Fruit fly (Drosophila melanogaster) whole organism, embryonic: ENCODE data around the gene CG8837.

Experiments
- Atf3 ChIP-seq: fragments of 200-800 bp; sonication (Bioruptor generic); optimal IDR thresholded peaks from 3 replicates; lab custom pipeline; 2016; ENCODE audit warnings: missing biosample characterization, missing genetic modification characterization
- BEAF-32 ChIP-seq: fragments of 200-800 bp; sonication (Bioruptor generic); optimal IDR thresholded peaks from 3 replicates; lab custom pipeline; 2017; ENCODE audit warnings: missing biosample characterization, missing genetic modification characterization, mild to moderate bottlenecking, moderate library complexity, missing genetic modification reagents
- CG10321 ChIP-seq: fragments of 200-800 bp; sonication (Bioruptor generic); IDR thresholded peaks from 2 replicates; pipeline ENCODE4 v1.3.6; 2022; ENCODE audit warnings: missing biosample characterization, missing genetic modification characterization
- CG11696 ChIP-seq: fragments of 200-800 bp; sonication (Bioruptor generic); IDR thresholded peaks from 2 replicates; pipeline ENCODE4 v1.3.6; 2022; ENCODE audit warnings: missing biosample characterization, missing genetic modification characterization
- CG12155 ChIP-seq: fragments of 200-800 bp; sonication (Bioruptor generic); optimal IDR thresholded peaks from 3 replicates; lab custom pipeline; 2016; ENCODE audit warnings: missing biosample characterization, missing genetic modification characterization
- CG12236 ChIP-seq: fragments of 200-800 bp; sonication (Bioruptor generic); optimal IDR thresholded peaks from 2 replicates; lab custom pipeline; 2016; ENCODE audit warnings: missing biosample characterization, missing genetic modification characterization
- CG12942 ChIP-seq: fragments of 200-800 bp; sonication (Bioruptor generic); optimal IDR thresholded peaks from 3 replicates; lab custom pipeline; 2016; ENCODE audit warnings: missing biosample characterization, missing genetic modification characterization
- CG13624 ChIP-seq: fragments of 200-800 bp; sonication (Bioruptor generic); optimal IDR thresholded peaks from 2 replicates; lab custom pipeline; 2016; ENCODE audit warnings: missing biosample characterization, missing genetic modification characterization
- CG16779 ChIP-seq: fragments of 200-800 bp; sonication (Bioruptor generic); IDR thresholded peaks from 2 replicates; pipeline ENCODE4 v1.3.6; 2022; ENCODE audit warnings: missing biosample characterization, missing genetic modification characterization
- CG1792 ChIP-seq: fragments of 200-800 bp; sonication (Bioruptor generic); optimal IDR thresholded peaks from 2 replicates; lab custom pipeline; 2016; ENCODE audit warnings: missing biosample characterization, missing genetic modification characterization
- CG30020 ChIP-seq: fragments of 200-800 bp; optimal IDR thresholded peaks from 2 replicates; lab custom pipeline; 2019; ENCODE audit warnings: missing biosample characterization, mild to moderate bottlenecking, missing genetic modification characterization, moderate library complexity
- CG30403 ChIP-seq: fragments of 200-800 bp; sonication (Bioruptor generic); optimal IDR thresholded peaks from 3 replicates; lab custom pipeline; 2016; ENCODE audit warnings: missing biosample characterization, missing genetic modification characterization
- CG31441 ChIP-seq: fragments of 200-800 bp; sonication (Bioruptor generic); IDR thresholded peaks from 2 replicates; pipeline ENCODE4 v1.3.6; 2022; ENCODE audit warnings: missing biosample characterization, missing genetic modification characterization
- CG3163 ChIP-seq: fragments of 200-800 bp; sonication (Bioruptor generic); optimal IDR thresholded peaks from 3 replicates; lab custom pipeline; 2016; ENCODE audit warnings: missing biosample characterization, missing genetic modification characterization
- CG32532 ChIP-seq: fragments of 200-800 bp; sonication (Bioruptor generic); IDR thresholded peaks from 2 replicates; pipeline ENCODE4 v1.3.6; 2022; ENCODE audit warnings: missing biosample characterization, missing genetic modification characterization
- CG3281 ChIP-seq: fragments of 200-800 bp; sonication (Bioruptor generic); optimal IDR thresholded peaks from 3 replicates; lab custom pipeline; 2017; ENCODE audit warnings: missing biosample characterization, mild to moderate bottlenecking, missing genetic modification characterization
- CG33213 ChIP-seq: fragments of 200-800 bp; sonication (Bioruptor generic); optimal IDR thresholded peaks from 3 replicates; lab custom pipeline; 2016; ENCODE audit warnings: missing biosample characterization, missing genetic modification characterization
- CG34376 ChIP-seq: fragments of 200-800 bp; sonication (Bioruptor generic); optimal IDR thresholded peaks from 2 replicates; lab custom pipeline; 2018; ENCODE audit warnings: missing biosample characterization, mild to moderate bottlenecking, missing genetic modification characterization
- CG7357 ChIP-seq: fragments of 200-800 bp; sonication (Bioruptor generic); IDR thresholded peaks from 3 replicates; pipeline ENCODE4 v1.3.6; 2022; ENCODE audit warnings: missing biosample characterization, missing genetic modification characterization
- CG7556 ChIP-seq: fragments of 200-800 bp; sonication (Bioruptor generic); optimal IDR thresholded peaks from 2 replicates; lab custom pipeline; 2017; ENCODE audit warnings: missing biosample characterization, mild to moderate bottlenecking, missing genetic modification characterization
- CG7987 ChIP-seq: fragments of 200-800 bp; sonication (Bioruptor generic); optimal IDR thresholded peaks from 2 replicates; lab custom pipeline; 2018; ENCODE audit warnings: missing biosample characterization, mild to moderate bottlenecking, missing genetic modification characterization, moderate library complexity
- Doc3 ChIP-seq: fragments of 200-800 bp; sonication (Bioruptor generic); IDR thresholded peaks from 3 replicates; pipeline ENCODE4 v1.3.6; 2022; ENCODE audit warnings: missing biosample characterization, missing genetic modification characterization; ENCODE audit not compliant: partially characterized antibody
- ERR ChIP-seq: fragments of 200-800 bp; sonication (Bioruptor generic); optimal IDR thresholded peaks from 2 replicates; lab custom pipeline; 2016; ENCODE audit warnings: missing biosample characterization, missing genetic modification characterization
- Fer2 ChIP-seq: fragments of 200-800 bp; sonication (Bioruptor generic); optimal IDR thresholded peaks from 2 replicates; lab custom pipeline; 2018; ENCODE audit warnings: missing biosample characterization, mild to moderate bottlenecking, missing genetic modification characterization, moderate library complexity
- H15 ChIP-seq: fragments of 200-800 bp; sonication (Bioruptor generic); IDR thresholded peaks from 3 replicates; pipeline ENCODE4 v1.3.6; 2022; ENCODE audit warnings: missing biosample characterization, missing genetic modification characterization
- HLH3B ChIP-seq: fragments of 200-800 bp; sonication (Bioruptor generic); IDR thresholded peaks from 2 replicates; pipeline ENCODE4 v1.3.6; 2022; ENCODE audit warnings: missing biosample characterization, missing genetic modification characterization
- Hr78 ChIP-seq, 2 experiments: fragments of 200-800 bp in 1 of 2; fragments of >200 bp in 1 of 2; sonication (Bioruptor generic) in 1 of 2; optimal IDR thresholded peaks; 2 replicates each; lab custom pipeline; 2017 to 2019; ENCODE audit warnings: missing biosample characterization in 2 of 2, missing genetic modification characterization in 2 of 2, mild to moderate bottlenecking in 1 of 2, moderate library complexity in 1 of 2
- Med ChIP-seq: fragments of 200-800 bp; sonication (Bioruptor generic); peaks from one replicate; lab custom pipeline; 2016; ENCODE audit warnings: missing biosample characterization, missing genetic modification characterization, mild to moderate bottlenecking, inconsistent platforms, moderate library complexity
- Mrtf ChIP-seq: fragments of 200-800 bp; sonication (Bioruptor generic); IDR thresholded peaks from 3 replicates; pipeline ENCODE4 v1.3.6; 2022; ENCODE audit warnings: missing biosample characterization, missing genetic modification characterization
- NK7.1 ChIP-seq: fragments of 200-800 bp; sonication (Bioruptor generic); optimal IDR thresholded peaks from 3 replicates; lab custom pipeline; 2016; ENCODE audit warnings: missing biosample characterization, missing genetic modification characterization
- NfI ChIP-seq: fragments of 200-800 bp; sonication (Bioruptor generic); optimal IDR thresholded peaks from 3 replicates; lab custom pipeline; 2018; ENCODE audit warnings: missing biosample characterization, mild to moderate bottlenecking, missing genetic modification characterization, moderate library complexity
- Ptx1 ChIP-seq: fragments of 200-800 bp; sonication (Bioruptor generic); IDR thresholded peaks from 2 replicates; pipeline ENCODE4 v1.3.6; 2022; ENCODE audit warnings: missing biosample characterization, missing genetic modification characterization
- Rfx ChIP-seq: fragments of 200-800 bp; sonication (Bioruptor generic); IDR thresholded peaks from 2 replicates; pipeline ENCODE4 v1.3.6; 2022; ENCODE audit warnings: missing biosample characterization, missing genetic modification characterization
- Tbp ChIP-seq: fragments of >200 bp; optimal IDR thresholded peaks from 2 replicates; lab custom pipeline; 2018; ENCODE audit warnings: missing biosample characterization, missing genetic modification characterization
- bigmax ChIP-seq: fragments of 200-800 bp; sonication (Bioruptor generic); optimal IDR thresholded peaks from 2 replicates; lab custom pipeline; 2018; ENCODE audit warnings: missing biosample characterization, mild to moderate bottlenecking, missing genetic modification characterization
- fru ChIP-seq: fragments of >200 bp; optimal IDR thresholded peaks from 2 replicates; lab custom pipeline; 2017
- gem ChIP-seq: fragments of 200-800 bp; sonication (Bioruptor generic); optimal IDR thresholded peaks from 2 replicates; lab custom pipeline; 2019; ENCODE audit warnings: missing biosample characterization, mild to moderate bottlenecking, missing genetic modification characterization, moderate library complexity
- gsb ChIP-seq: fragments of 200-800 bp; sonication (Bioruptor generic); IDR thresholded peaks from 2 replicates; pipeline ENCODE4 v1.3.6; 2022; ENCODE audit warnings: missing biosample characterization, missing genetic modification characterization
- jing ChIP-seq: fragments of 200-800 bp; sonication (Bioruptor generic); optimal IDR thresholded peaks from 2 replicates; lab custom pipeline; 2018; ENCODE audit warnings: missing biosample characterization, mild to moderate bottlenecking, missing genetic modification characterization
- jumu ChIP-seq: fragments of 200-800 bp; sonication (Bioruptor generic); optimal IDR thresholded peaks from 3 replicates; lab custom pipeline; 2016; ENCODE audit warnings: missing biosample characterization, missing genetic modification characterization
- maf-S ChIP-seq: fragments of 200-800 bp; sonication (Bioruptor generic); optimal IDR thresholded peaks from 2 replicates; lab custom pipeline; 2016; ENCODE audit warnings: missing biosample characterization, missing genetic modification characterization
- org-1 ChIP-seq: fragments of 200-800 bp; sonication (Bioruptor generic); optimal IDR thresholded peaks from 2 replicates; lab custom pipeline; 2017; ENCODE audit warnings: missing biosample characterization, missing genetic modification characterization
- p53 ChIP-seq: fragments of 200-800 bp; sonication (Bioruptor generic); optimal IDR thresholded peaks from 2 replicates; lab custom pipeline; 2016; ENCODE audit warnings: missing biosample characterization, missing genetic modification characterization
- prd ChIP-seq, 3 experiments: fragments of >200 bp in 2 of 3; fragments of 200-800 bp in 1 of 3; sonication (Bioruptor generic) in 1 of 3; optimal IDR thresholded peaks in 2 of 3; IDR thresholded peaks in 1 of 3; 2 replicates in 2 of 3; 3 replicates in 1 of 3; pipeline versions ENCODE4 v1.3.6 to Lab custom; 2017 to 2022; ENCODE audit warnings: missing biosample characterization in 1 of 3, missing genetic modification characterization in 1 of 3
- run ChIP-seq: fragments of 200-800 bp; sonication (Bioruptor generic); optimal IDR thresholded peaks from 3 replicates; lab custom pipeline; 2018; ENCODE audit warnings: missing biosample characterization, mild to moderate bottlenecking, missing genetic modification characterization
- sna ChIP-seq: fragments of 200-800 bp; sonication (Bioruptor generic); IDR thresholded peaks from 2 replicates; pipeline ENCODE4 v1.3.6; 2022; ENCODE audit warnings: missing biosample characterization, missing genetic modification characterization; ENCODE audit not compliant: partially characterized antibody
- stwl ChIP-seq: fragments of 200-800 bp; sonication (Bioruptor generic); optimal IDR thresholded peaks from 3 replicates; lab custom pipeline; 2018; ENCODE audit warnings: missing biosample characterization, mild to moderate bottlenecking, missing genetic modification characterization, moderate library complexity
- tap ChIP-seq: fragments of 200-800 bp; optimal IDR thresholded peaks from 3 replicates; lab custom pipeline; 2019; ENCODE audit warnings: missing biosample characterization, mild to moderate bottlenecking, missing genetic modification characterization, moderate library complexity
- toy ChIP-seq: fragments of 200-800 bp; sonication (Bioruptor generic); IDR thresholded peaks from 2 replicates; pipeline ENCODE4 v1.3.6; 2022; ENCODE audit warnings: missing biosample characterization, missing genetic modification characterization
- usp ChIP-seq: fragments of >200 bp; optimal IDR thresholded peaks from 2 replicates; lab custom pipeline; 2017; ENCODE audit warnings: missing biosample characterization, missing genetic modification characterization
- wek ChIP-seq: fragments of 200-800 bp; sonication (Bioruptor generic); optimal IDR thresholded peaks from 3 replicates; lab custom pipeline; 2018; ENCODE audit warnings: missing biosample characterization, mild to moderate bottlenecking, missing genetic modification characterization, moderate library complexity
- zen ChIP-seq: fragments of 200-800 bp; sonication (Bioruptor generic); optimal IDR thresholded peaks from 3 replicates; lab custom pipeline; 2018; ENCODE audit warnings: missing biosample characterization, mild to moderate bottlenecking, missing genetic modification characterization, moderate library complexity

CG8837 gene

dm6 chr2L:3356193-3356645, 36.2 kb downstream of the CG8837 start (continued):
- no peak for TF ChIP-seq HLH3B
- no peak for TF ChIP-seq BEAF-32 (GFP tag; lab: Kevin White, UChicago)
- no peak for TF ChIP-seq Doc3 (GFP tag; lab: Robert Waterston, UW)
- TF ChIP-seq zen (tag; lab: Kevin White, UChicago) = no peak
- TF ChIP-seq fru (lab: Kevin White, UChicago) = no peak
- TF ChIP-seq gem (tag; lab: Kevin White, UChicago) = no peak
- TF ChIP-seq CG31441 = no peak
- no peak for TF ChIP-seq CG12236 (GFP tag; lab: Kevin White, UChicago)
- no peak for TF ChIP-seq NK7.1 (GFP tag; lab: Kevin White, UChicago)
- TF ChIP-seq gsb (GFP tag; lab: Robert Waterston, UW) = no peak
- no peak for TF ChIP-seq CG11696
- no peak for TF ChIP-seq CG12155 (GFP tag; lab: Kevin White, UChicago)
- TF ChIP-seq CG1792 (GFP tag; lab: Kevin White, UChicago) = peak; percentile 3
- TF ChIP-seq Rfx = peak; percentile 71; the same call in 1 of the 2 replicates
- TF ChIP-seq maf-S (GFP tag; lab: Kevin White, UChicago) = no peak
- TF ChIP-seq p53 = peak; percentile 5
- no peak for TF ChIP-seq toy (GFP tag; lab: Robert Waterston, UW)
- TF ChIP-seq CG33213 = no peak
- no peak for TF ChIP-seq CG7357 (GFP tag; lab: Robert Waterston, UW)
- TF ChIP-seq prd (optimal IDR thresholded peaks at IDR 0.05; lab: Kevin White, UChicago) = no peak
- TF ChIP-seq prd (GFP tag; IDR thresholded peaks at IDR 0.05; lab: Robert Waterston, UW) = no peak
- TF ChIP-seq CG3163 (GFP tag; lab: Kevin White, UChicago) = no peak
- TF ChIP-seq CG16779 (GFP tag; lab: Robert Waterston, UW) = no peak
- TF ChIP-seq NfI = no peak
- TF ChIP-seq Fer2 (tag; lab: Kevin White, UChicago) = no peak
- TF ChIP-seq CG10321 (GFP tag; lab: Robert Waterston, UW) = no peak
- no peak for TF ChIP-seq Tbp (GFP tag; lab: Kevin White, UChicago)
- no peak; the same call in 1 of the 2 replicates for TF ChIP-seq Ptx1 (GFP tag; lab: Robert Waterston, UW)
- TF ChIP-seq CG34376 (GFP tag; lab: Kevin White, UChicago) = peak; percentile 1
- TF ChIP-seq org-1 (GFP tag; lab: Kevin White, UChicago) = no peak
- no peak for TF ChIP-seq usp (GFP tag; lab: Kevin White, UChicago)
- TF ChIP-seq Atf3 (GFP tag; lab: Kevin White, UChicago) = no peak
- TF ChIP-seq run = no peak
- TF ChIP-seq CG30403 (GFP tag; lab: Kevin White, UChicago) = peak; percentile 30
- no peak for TF ChIP-seq stwl
- peak; percentile 59 for TF ChIP-seq CG32532 (GFP tag; lab: Robert Waterston, UW)
- TF ChIP-seq CG13624 (GFP tag; lab: Kevin White, UChicago) = peak; percentile 45
- TF ChIP-seq jing = no peak
- no peak for TF ChIP-seq H15 (GFP tag; lab: Robert Waterston, UW)
- TF ChIP-seq bigmax (GFP tag; lab: Kevin White, UChicago) = no peak
- TF ChIP-seq jumu (GFP tag; lab: Kevin White, UChicago) = no peak
- no peak for TF ChIP-seq CG7556
- TF ChIP-seq CG12942 (GFP tag; lab: Kevin White, UChicago) = no peak
- no peak for TF ChIP-seq sna (GFP tag; lab: Robert Waterston, UW)
- peak; percentile 14 for TF ChIP-seq ERR (GFP tag; lab: Kevin White, UChicago)
- TF ChIP-seq tap (tag; lab: Kevin White, UChicago) = no peak
- no peak for TF ChIP-seq Hr78 (GFP tag; optimal IDR thresholded peaks at IDR 0.05; lab: Kevin White, UChicago)
- peak; percentile 78 for TF ChIP-seq Med (GFP tag; lab: Kevin White, UChicago)
- TF ChIP-seq CG30020 (tag; lab: Kevin White, UChicago) = no peak
- TF ChIP-seq Mrtf (GFP tag; lab: Robert Waterston, UW) = no peak
- TF ChIP-seq CG7987 (GFP tag; lab: Kevin White, UChicago) = no peak
- TF ChIP-seq CG3281 (GFP tag; lab: Kevin White, UChicago) = peak; percentile 10
- no peak for TF ChIP-seq wek
